Fruit fly (Drosophila melanogaster) whole organism, embryonic: ENCODE measurements around the gene Ubqn.
A peak's percentile ranks its signal among the peaks of the same experiment; 100 is the strongest.

Source experiments
- ATbp ChIP-seq: fragments of 200-800 bp; sonication (Bioruptor generic); optimal IDR thresholded peaks from 2 replicates; lab custom pipeline; 2017; ENCODE audit warnings: missing biosample characterization, mild to moderate bottlenecking, missing genetic modification characterization, missing genetic modification reagents
- Abd-B ChIP-seq: fragments of 200-800 bp; sonication (Bioruptor generic); optimal IDR thresholded peaks from 2 replicates; lab custom pipeline; 2018; ENCODE audit warnings: missing biosample characterization, mild to moderate bottlenecking, missing genetic modification characterization, moderate library complexity
- Adf1 ChIP-seq: fragments of 200-800 bp; sonication (Bioruptor generic); IDR thresholded peaks from 2 replicates; pipeline ENCODE4 v1.3.6; 2022; ENCODE audit warnings: missing biosample characterization, missing genetic modification characterization
- Asciz ChIP-seq: fragments of 200-800 bp; sonication (Bioruptor generic); optimal IDR thresholded peaks from 2 replicates; lab custom pipeline; 2017; ENCODE audit warnings: missing biosample characterization, mild to moderate bottlenecking, missing genetic modification characterization, missing genetic modification reagents
- B-H1 ChIP-seq: fragments of 200-800 bp; sonication (Bioruptor generic); IDR thresholded peaks from 3 replicates; pipeline ENCODE4 v1.3.6; 2022; ENCODE audit warnings: missing biosample characterization, missing genetic modification characterization
- CG10267 ChIP-seq: fragments of 200-800 bp; sonication (Bioruptor generic); optimal IDR thresholded peaks from 2 replicates; lab custom pipeline; 2018; ENCODE audit warnings: missing biosample characterization, mild to moderate bottlenecking, missing genetic modification characterization, moderate library complexity
- CG12219 ChIP-seq: fragments of 200-800 bp; sonication (Bioruptor generic); optimal IDR thresholded peaks from 3 replicates; lab custom pipeline; 2018; ENCODE audit warnings: missing biosample characterization, mild to moderate bottlenecking, missing genetic modification characterization
- CG12769 ChIP-seq: fragments of 200-800 bp; sonication (Bioruptor generic); optimal IDR thresholded peaks from 2 replicates; lab custom pipeline; 2019; ENCODE audit warnings: missing biosample characterization, mild to moderate bottlenecking, missing genetic modification characterization, moderate library complexity
- CG13424 ChIP-seq: fragments of 200-800 bp; sonication (Bioruptor generic); optimal IDR thresholded peaks from 2 replicates; lab custom pipeline; 2019; ENCODE audit warnings: missing biosample characterization, mild to moderate bottlenecking, missing genetic modification characterization, moderate library complexity
- CG14860 ChIP-seq: fragments of 200-800 bp; sonication (Bioruptor generic); IDR thresholded peaks from 3 replicates; pipeline ENCODE4 v1.3.6; 2022; ENCODE audit warnings: missing biosample characterization, missing genetic modification characterization; ENCODE audit not compliant: partially characterized antibody
- CG15073 ChIP-seq: fragments of 200-800 bp; sonication (Bioruptor generic); optimal IDR thresholded peaks from 2 replicates; lab custom pipeline; 2016; ENCODE audit warnings: missing biosample characterization, missing genetic modification characterization
- CG17328 ChIP-seq: fragments of 200-800 bp; sonication (Bioruptor generic); IDR thresholded peaks from 2 replicates; pipeline ENCODE4 v1.3.6; 2022; ENCODE audit warnings: missing biosample characterization, missing genetic modification characterization
- CG33557 ChIP-seq: fragments of 200-800 bp; sonication (Bioruptor generic); optimal IDR thresholded peaks from 2 replicates; lab custom pipeline; 2019; ENCODE audit warnings: missing biosample characterization, mild to moderate bottlenecking, missing genetic modification characterization, moderate library complexity
- CG3726 ChIP-seq: fragments of 200-800 bp; sonication (Bioruptor generic); IDR thresholded peaks from 3 replicates; pipeline ENCODE4, ENCODE4 v1.3.6; 2022; ENCODE audit warnings: missing biosample characterization, missing genetic modification characterization
- CG6175 ChIP-seq: fragments of 200-800 bp; sonication (Bioruptor generic); IDR thresholded peaks from 3 replicates; pipeline ENCODE4 v1.3.6; 2022; ENCODE audit warnings: missing biosample characterization, missing genetic modification characterization
- CG6689 ChIP-seq: fragments of 200-800 bp; sonication (Bioruptor generic); IDR thresholded peaks from 2 replicates; pipeline ENCODE4 v1.3.6; 2022; ENCODE audit warnings: missing biosample characterization, missing genetic modification characterization
- CG7372 ChIP-seq: fragments of 200-800 bp; sonication (Bioruptor generic); IDR thresholded peaks from 2 replicates; pipeline ENCODE4 v1.3.6; 2022; ENCODE audit warnings: missing biosample characterization, missing genetic modification characterization
- CG8765 ChIP-seq: fragments of 200-800 bp; sonication (Bioruptor generic); IDR thresholded peaks from 2 replicates; pipeline ENCODE4 v1.3.6; 2022; ENCODE audit warnings: missing biosample characterization, missing genetic modification characterization
- CG8924 ChIP-seq: fragments of 200-800 bp; optimal IDR thresholded peaks from 3 replicates; lab custom pipeline; 2019; ENCODE audit warnings: missing biosample characterization, mild to moderate bottlenecking, missing genetic modification characterization, moderate library complexity
- CG9797 ChIP-seq: fragments of 200-800 bp; sonication (Bioruptor generic); optimal IDR thresholded peaks from 3 replicates; lab custom pipeline; 2018; ENCODE audit warnings: missing biosample characterization, mild to moderate bottlenecking, missing genetic modification characterization
- CHES-1-like ChIP-seq: fragments of 200-800 bp; sonication (Bioruptor generic); optimal IDR thresholded peaks from 2 replicates; lab custom pipeline; 2016; ENCODE audit warnings: missing biosample characterization, missing genetic modification characterization
- Elba2 ChIP-seq: fragments of 200-800 bp; sonication (Bioruptor generic); optimal IDR thresholded peaks from 3 replicates; lab custom pipeline; 2016; ENCODE audit warnings: missing biosample characterization, missing genetic modification characterization
- HLH4C ChIP-seq: fragments of 200-800 bp; sonication (Bioruptor generic); IDR thresholded peaks from 3 replicates; pipeline ENCODE4 v1.3.6; 2022; ENCODE audit warnings: missing biosample characterization, missing genetic modification characterization; ENCODE audit not compliant: partially characterized antibody
- HmgZ ChIP-seq: fragments of 200-800 bp; sonication (Bioruptor generic); optimal IDR thresholded peaks from 2 replicates; lab custom pipeline; 2018; ENCODE audit warnings: missing biosample characterization, mild to moderate bottlenecking, missing genetic modification characterization
- Lhr ChIP-seq: fragments of 200-800 bp; sonication (Bioruptor generic); optimal IDR thresholded peaks from 3 replicates; lab custom pipeline; 2017; ENCODE audit warnings: mild to moderate bottlenecking, missing biosample characterization, missing genetic modification reagents, missing genetic modification characterization
- NC2α ChIP-seq: fragments of 200-800 bp; sonication (Bioruptor generic); optimal IDR thresholded peaks from 2 replicates; lab custom pipeline; 2016; ENCODE audit warnings: missing biosample characterization, missing genetic modification characterization
- PHDP ChIP-seq: fragments of 200-800 bp; sonication (Bioruptor generic); optimal IDR thresholded peaks from 3 replicates; lab custom pipeline; 2018; ENCODE audit warnings: missing biosample characterization, mild to moderate bottlenecking, missing genetic modification characterization, moderate library complexity
- Pdp1 ChIP-seq, 2 experiments: fragments of 200-800 bp; sonication (Bioruptor generic); optimal IDR thresholded peaks; 3 replicates each; lab custom pipeline; 2016; ENCODE audit warnings: missing biosample characterization in 2 of 2, missing genetic modification characterization in 2 of 2, mild to moderate bottlenecking in 1 of 2, moderate library complexity in 1 of 2
- Taf1 ChIP-seq: fragments of 200-800 bp; sonication (Bioruptor generic); IDR thresholded peaks from 2 replicates; pipeline ENCODE4 v1.3.6; 2022; ENCODE audit warnings: missing biosample characterization, missing genetic modification characterization
- Vsx1 ChIP-seq: fragments of 200-800 bp; sonication (Bioruptor generic); optimal IDR thresholded peaks from 2 replicates; lab custom pipeline; 2017; ENCODE audit warnings: missing biosample characterization, mild to moderate bottlenecking, missing genetic modification characterization, missing genetic modification reagents
- Xrp1 ChIP-seq: fragments of 200-800 bp; sonication (Bioruptor generic); IDR thresholded peaks from 2 replicates; pipeline ENCODE4 v1.3.6; 2022; ENCODE audit warnings: missing biosample characterization, missing genetic modification characterization
- bigmax ChIP-seq: fragments of 200-800 bp; sonication (Bioruptor generic); optimal IDR thresholded peaks from 2 replicates; lab custom pipeline; 2018; ENCODE audit warnings: missing biosample characterization, mild to moderate bottlenecking, missing genetic modification characterization
- cato ChIP-seq: fragments of 200-800 bp; sonication (Bioruptor generic); optimal IDR thresholded peaks from 2 replicates; lab custom pipeline; 2016; ENCODE audit warnings: missing biosample characterization, missing genetic modification characterization, borderline replicate concordance
- chn ChIP-seq: fragments of 200-800 bp; sonication (Bioruptor generic); optimal IDR thresholded peaks from 2 replicates; lab custom pipeline; 2016; ENCODE audit warnings: missing biosample characterization, missing genetic modification characterization
- croc ChIP-seq: fragments of 200-800 bp; sonication (Bioruptor generic); conservative IDR thresholded peaks from 3 replicates; pipeline ENCODE4 v1.3.6; 2022; ENCODE audit warnings: missing biosample characterization, missing genetic modification characterization
- dimm ChIP-seq: fragments of 200-800 bp; sonication (Bioruptor generic); IDR thresholded peaks from 2 replicates; pipeline ENCODE4 v1.3.6; 2022; ENCODE audit warnings: missing biosample characterization, missing genetic modification characterization
- dmrt11E ChIP-seq: fragments of 200-800 bp; sonication (Bioruptor generic); optimal IDR thresholded peaks from 3 replicates; lab custom pipeline; 2018; ENCODE audit warnings: missing biosample characterization, mild to moderate bottlenecking, missing genetic modification characterization, moderate library complexity
- eyg ChIP-seq: fragments of 200-800 bp; sonication (Bioruptor generic); optimal IDR thresholded peaks from 3 replicates; lab custom pipeline; 2016; ENCODE audit warnings: missing biosample characterization, missing genetic modification characterization
- hkb ChIP-seq, 2 experiments: fragments of 200-800 bp in 1 of 2; fragments of >200 bp in 1 of 2; sonication (Bioruptor generic) in 1 of 2; IDR thresholded peaks in 1 of 2; optimal IDR thresholded peaks in 1 of 2; 2 replicates each; pipeline versions ENCODE4 v1.3.6 to Lab custom; 2017 to 2022; ENCODE audit warnings: missing biosample characterization in 1 of 2, missing genetic modification characterization in 1 of 2
- knrl ChIP-seq: fragments of 200-800 bp; sonication (Bioruptor generic); IDR thresholded peaks from 3 replicates; pipeline ENCODE4 v1.3.6; 2022; ENCODE audit warnings: missing biosample characterization, missing genetic modification characterization; ENCODE audit not compliant: partially characterized antibody
- lov ChIP-seq, 2 experiments: fragments of 200-800 bp in 1 of 2; fragments of >200 bp in 1 of 2; sonication (Bioruptor generic) in 1 of 2; IDR thresholded peaks in 1 of 2; optimal IDR thresholded peaks in 1 of 2; 2 replicates in 1 of 2; 3 replicates in 1 of 2; pipeline versions ENCODE4 v1.3.6 to Lab custom; 2017 to 2022; ENCODE audit warnings: missing biosample characterization in 1 of 2, missing genetic modification characterization in 1 of 2
- mam ChIP-seq: fragments of 200-800 bp; sonication (Bioruptor generic); optimal IDR thresholded peaks from 3 replicates; lab custom pipeline; 2016; ENCODE audit warnings: missing biosample characterization, missing genetic modification characterization
- mld ChIP-seq: fragments of 200-800 bp; sonication (Bioruptor generic); IDR thresholded peaks from 3 replicates; pipeline ENCODE4 v1.3.6; 2022; ENCODE audit warnings: missing biosample characterization, missing genetic modification characterization; ENCODE audit not compliant: partially characterized antibody
- nerfin-2 ChIP-seq: fragments of 200-800 bp; sonication (Bioruptor generic); IDR thresholded peaks from 2 replicates; pipeline ENCODE4 v1.3.6; 2022; ENCODE audit warnings: missing biosample characterization, missing genetic modification characterization; ENCODE audit not compliant: partially characterized antibody
- peb ChIP-seq: fragments of 200-800 bp; sonication (Bioruptor generic); IDR thresholded peaks from 2 replicates; pipeline ENCODE4 v1.3.6; 2022; ENCODE audit warnings: missing biosample characterization, missing genetic modification characterization
- sr ChIP-seq: fragments of 200-800 bp; sonication (Bioruptor generic); IDR thresholded peaks from 3 replicates; pipeline ENCODE4 v1.3.6; 2022; ENCODE audit warnings: missing biosample characterization, missing genetic modification characterization
- stwl ChIP-seq: fragments of 200-800 bp; sonication (Bioruptor generic); optimal IDR thresholded peaks from 3 replicates; lab custom pipeline; 2018; ENCODE audit warnings: missing biosample characterization, mild to moderate bottlenecking, missing genetic modification characterization, moderate library complexity
- usp ChIP-seq: fragments of >200 bp; optimal IDR thresholded peaks from 2 replicates; lab custom pipeline; 2017; ENCODE audit warnings: missing biosample characterization, missing genetic modification characterization
- vfl ChIP-seq: fragments of 200-800 bp; sonication (Bioruptor generic); optimal IDR thresholded peaks from 2 replicates; lab custom pipeline; 2016; ENCODE audit warnings: missing biosample characterization, missing genetic modification characterization

Gene Ubqn

dm6 chrX:19701611-19702010 lies 18.0 kb downstream of the Ubqn start, which contains the start of gene Tcs4 (continued):
- TF ChIP-seq mld (GFP tag; lab: Robert Waterston, UW) (no peak), CG3726 (GFP tag; lab: Robert Waterston, UW) (no peak), Pdp1 (GFP tag; optimal IDR thresholded peaks at IDR 0.05; lab: Kevin White, UChicago) (peak in 1 of 2 experiments; percentile 83), CG8765 (no peak), Asciz (GFP tag; lab: Kevin White, UChicago) (no peak), stwl (tag; lab: Kevin White, UChicago) (peak; percentile 100), Xrp1 (GFP tag; lab: Robert Waterston, UW) (peak; percentile 43; the same call in 1 of the 2 replicates), CHES-1-like (GFP tag; lab: Kevin White, UChicago) (no peak), mam (GFP tag; lab: Kevin White, UChicago) (no peak), CG12219 (GFP tag; lab: Kevin White, UChicago) (no peak), CG33557 (GFP tag; lab: Kevin White, UChicago) (no peak), croc (no peak), CG10267 (peak; percentile 56), CG6175 (GFP tag; lab: Robert Waterston, UW) (no peak), cato (GFP tag; lab: Kevin White, UChicago) (no peak), Elba2 (GFP tag; lab: Kevin White, UChicago) (peak; percentile 25), eyg (GFP tag; lab: Kevin White, UChicago) (no peak), hkb (optimal IDR thresholded peaks at IDR 0.05; lab: Kevin White, UChicago) (no peak), hkb (GFP tag; IDR thresholded peaks at IDR 0.05; lab: Robert Waterston, UW) (no peak), dmrt11E (tag; lab: Kevin White, UChicago) (peak; percentile 47), CG14860 (0 out of 3 replicates have a peak, but pooled peaks have one; percentile 22), CG9797 (GFP tag; lab: Kevin White, UChicago) (peak; percentile 70), ATbp (GFP tag; lab: Kevin White, UChicago) (no peak), PHDP (tag; lab: Kevin White, UChicago) (peak; percentile 44), HmgZ (peak; percentile 21), Abd-B (no peak), dimm (GFP tag; lab: Robert Waterston, UW) (no peak), CG6689 (GFP tag; lab: Robert Waterston, UW) (no peak), Adf1 (GFP tag; lab: Robert Waterston, UW) (no peak), Vsx1 (GFP tag; lab: Kevin White, UChicago) (no peak), chn (GFP tag; lab: Kevin White, UChicago) (no peak), nerfin-2 (0 out of 2 replicates have a peak, but pooled peaks have one; percentile 35), NC2α (GFP tag; lab: Kevin White, UChicago) (no peak), Taf1 (GFP tag; lab: Robert Waterston, UW) (no peak), CG7372 (GFP tag; lab: Robert Waterston, UW) (no peak), vfl (no peak), usp (GFP tag; lab: Kevin White, UChicago) (no peak), lov (optimal IDR thresholded peaks at IDR 0.05; lab: Kevin White, UChicago) (no peak), lov (GFP tag; IDR thresholded peaks at IDR 0.05; lab: Robert Waterston, UW) (no peak), HLH4C (peak; percentile 48; the same call in 2 of the 3 replicates), peb (GFP tag; lab: Robert Waterston, UW) (no peak), CG17328 (GFP tag; lab: Robert Waterston, UW) (no peak), CG12769 (tag; lab: Kevin White, UChicago) (no peak), knrl (GFP tag; lab: Robert Waterston, UW) (peak; percentile 42; the same call in 1 of the 3 replicates), bigmax (GFP tag; lab: Kevin White, UChicago) (no peak), CG8924 (peak; percentile 20), B-H1 (GFP tag; lab: Robert Waterston, UW) (no peak), Lhr (GFP tag; lab: Kevin White, UChicago) (no peak), CG13424 (tag; lab: Kevin White, UChicago) (peak; percentile 58), sr (no peak), CG15073 (no peak)
